Fruit fly (Drosophila melanogaster): ENCODE results near the gene CG18789.

CG18789 gene

dm6 chr2L:12020735-12021134 is 25.5 kb upstream of the CG18789 start, which contains the start of gene Wdr81:
Gene Wdr81 (minus strand): TSS chr2L:12020960.
- TF ChIP-seq crp (GFP tag; optimal IDR thresholded peaks at IDR 0.05) (peak; percentile 76 to 93), CG10321 (GFP tag; IDR thresholded peaks at IDR 0.05) (0 out of 2 replicates have a peak, but pooled peaks have one; percentile 17), tgo (GFP tag; IDR thresholded peaks at IDR 0.05) (no peak), MESR4 (GFP tag; optimal IDR thresholded peaks at IDR 0.05) (peak; percentile 61), ERR (GFP tag; optimal IDR thresholded peaks at IDR 0.05) (no peak), CG14441 (GFP tag; IDR thresholded peaks at IDR 0.05) (no peak), br (optimal IDR thresholded peaks at IDR 0.05) (no peak), Scr (GFP tag; IDR thresholded peaks at IDR 0.05; ENCODE audit: partially characterized antibody) (no peak), sug (tag; optimal IDR thresholded peaks at IDR 0.05) (no peak), wek (GFP tag; optimal IDR thresholded peaks at IDR 0.05) (peak; percentile 48), ci (GFP tag; IDR thresholded peaks at IDR 0.05) (no peak), Optix (GFP tag; IDR thresholded peaks at IDR 0.05) (no peak), lab (GFP tag; optimal IDR thresholded peaks at IDR 0.05) (no peak), sens (GFP tag) (no peak), Hsf (GFP tag; optimal IDR thresholded peaks at IDR 0.05) (no peak), Vsx1 (GFP tag; optimal IDR thresholded peaks at IDR 0.05) (no peak), CG13287 (GFP tag; IDR thresholded peaks at IDR 0.05; ENCODE audit: partially characterized antibody) (peak; percentile 46), vvl (GFP tag; IDR thresholded peaks at IDR 0.05) (no peak), CG10267 (tag; optimal IDR thresholded peaks at IDR 0.05) (peak; percentile 17), CG31388 (GFP tag; optimal IDR thresholded peaks at IDR 0.05) (no peak), CG5180 (GFP tag; optimal IDR thresholded peaks at IDR 0.05) (no peak), E2f2 (GFP tag; IDR thresholded peaks at IDR 0.05) (peak; percentile 94), CG10274 (GFP tag; optimal IDR thresholded peaks at IDR 0.05) (no peak), CG12769 (tag; optimal IDR thresholded peaks at IDR 0.05) (no peak), Aef1 (GFP tag; IDR thresholded peaks at IDR 0.05) (no peak), sens-2 (GFP tag; IDR thresholded peaks at IDR 0.05) (no peak), BtbVII (GFP tag; optimal IDR thresholded peaks at IDR 0.05) (no peak), CG30431 (GFP tag; optimal IDR thresholded peaks at IDR 0.05) (no peak), Nf-YB (GFP tag; optimal IDR thresholded peaks at IDR 0.05) (no peak), CG32767 (GFP tag; IDR thresholded peaks at IDR 0.05) (no peak), Taf1 (GFP tag; IDR thresholded peaks at IDR 0.05) (no peak), CG10979 (tag; optimal IDR thresholded peaks at IDR 0.05) (no peak), trh (GFP tag; optimal IDR thresholded peaks at IDR 0.05) (no peak), NfI (GFP tag; optimal IDR thresholded peaks at IDR 0.05) (no peak), CG6689 (GFP tag; IDR thresholded peaks at IDR 0.05) (no peak), CG7963 (GFP tag; IDR thresholded peaks at IDR 0.05; ENCODE audit: partially characterized antibody) (no peak), fd3F (GFP tag; optimal IDR thresholded peaks at IDR 0.05) (no peak), CG15514 (GFP tag; optimal IDR thresholded peaks at IDR 0.05) (no peak), CG13624 (GFP tag; optimal IDR thresholded peaks at IDR 0.05) (no peak), CG16813 (GFP tag; IDR thresholded peaks at IDR 0.05; ENCODE audit: partially characterized antibody) (no peak), Hr3 (GFP tag; optimal IDR thresholded peaks at IDR 0.05) (no peak), bab2 (GFP tag; optimal IDR thresholded peaks at IDR 0.05) (no peak), Spps (tag; optimal IDR thresholded peaks at IDR 0.05) (no peak), CG6765 (GFP tag; optimal IDR thresholded peaks at IDR 0.05) (no peak), Bgb (GFP tag; IDR thresholded peaks at IDR 0.05; ENCODE audit: partially characterized antibody) (no peak), amos (GFP tag; IDR thresholded peaks at IDR 0.05; ENCODE audit: partially characterized antibody) (no peak), CG4282 (GFP tag; optimal IDR thresholded peaks at IDR 0.05) (no peak), stwl (tag; optimal IDR thresholded peaks at IDR 0.05) (peak; percentile 28), MBD-R2 (GFP tag; IDR thresholded peaks at IDR 0.05) (peak; percentile 58), ttk (GFP tag; IDR thresholded peaks at IDR 0.05) (no peak), rib (GFP tag; IDR thresholded peaks at IDR 0.05) (peak; percentile 68), Dref (GFP tag; IDR thresholded peaks at IDR 0.05) (no peak)
